Fruit fly (Drosophila melanogaster) whole organism, embryonic: Measurements from ENCODE around the gene CG11811.

Experiments used
- C15 ChIP-seq: fragments of 200-800 bp; sonication (Bioruptor generic); IDR thresholded peaks from 3 replicates; pipeline ENCODE4 v1.3.6; 2022; ENCODE audit warnings: missing biosample characterization, missing genetic modification characterization
- CG10959 ChIP-seq: fragments of 200-800 bp; sonication (Bioruptor generic); IDR thresholded peaks from 2 replicates; pipeline ENCODE4 v1.3.6; 2022; ENCODE audit warnings: missing biosample characterization, missing genetic modification characterization
- CG11504 ChIP-seq: fragments of 200-800 bp; sonication (Bioruptor generic); optimal IDR thresholded peaks from 3 replicates; lab custom pipeline; 2019; ENCODE audit warnings: missing biosample characterization, mild to moderate bottlenecking, missing genetic modification characterization, moderate library complexity
- CG13287 ChIP-seq: fragments of 200-800 bp; sonication (Bioruptor generic); IDR thresholded peaks from 2 replicates; pipeline ENCODE4 v1.3.6; 2022; ENCODE audit warnings: missing biosample characterization, missing genetic modification characterization; ENCODE audit not compliant: partially characterized antibody
- CG13296 ChIP-seq: fragments of 200-800 bp; sonication (Bioruptor generic); optimal IDR thresholded peaks from 3 replicates; lab custom pipeline; 2018; ENCODE audit warnings: missing biosample characterization, mild to moderate bottlenecking, missing genetic modification characterization
- CG13775 ChIP-seq: fragments of 200-800 bp; sonication (Bioruptor generic); optimal IDR thresholded peaks from 3 replicates; lab custom pipeline; 2017; ENCODE audit warnings: missing biosample characterization, mild to moderate bottlenecking, missing genetic modification characterization
- CG1529 ChIP-seq: fragments of 200-800 bp; sonication (Bioruptor generic); optimal IDR thresholded peaks from 3 replicates; lab custom pipeline; 2018; ENCODE audit warnings: missing biosample characterization, missing genetic modification characterization
- CG15696 ChIP-seq: fragments of 200-800 bp; sonication (Bioruptor generic); optimal IDR thresholded peaks from 2 replicates; lab custom pipeline; 2019; ENCODE audit warnings: missing biosample characterization, mild to moderate bottlenecking, missing genetic modification characterization, moderate library complexity
- CG1603 ChIP-seq: fragments of 200-800 bp; sonication (Bioruptor generic); optimal IDR thresholded peaks from 2 replicates; lab custom pipeline; 2019; ENCODE audit warnings: missing biosample characterization, mild to moderate bottlenecking, missing genetic modification characterization, moderate library complexity
- CG17359 ChIP-seq: fragments of 200-800 bp; sonication (Bioruptor generic); optimal IDR thresholded peaks from 3 replicates; lab custom pipeline; 2018; ENCODE audit warnings: missing biosample characterization, mild to moderate bottlenecking, missing genetic modification characterization, moderate library complexity
- CG17385 ChIP-seq: fragments of 200-800 bp; sonication (Bioruptor generic); optimal IDR thresholded peaks from 3 replicates; lab custom pipeline; 2018; ENCODE audit warnings: missing biosample characterization, mild to moderate bottlenecking, missing genetic modification characterization
- CG31224 ChIP-seq: fragments of 200-800 bp; sonication (Bioruptor generic); IDR thresholded peaks from 2 replicates; pipeline ENCODE4 v1.3.6; 2022; ENCODE audit warnings: missing biosample characterization, missing genetic modification characterization
- CG33557 ChIP-seq: fragments of 200-800 bp; sonication (Bioruptor generic); optimal IDR thresholded peaks from 2 replicates; lab custom pipeline; 2019; ENCODE audit warnings: missing biosample characterization, mild to moderate bottlenecking, missing genetic modification characterization, moderate library complexity
- CG34224 ChIP-seq: fragments of 200-800 bp; sonication (Bioruptor generic); IDR thresholded peaks from 3 replicates; pipeline ENCODE4 v1.3.6; 2022; ENCODE audit warnings: missing biosample characterization, missing genetic modification characterization; ENCODE audit not compliant: partially characterized antibody
- CG4282 ChIP-seq: fragments of 200-800 bp; sonication (Bioruptor generic); optimal IDR thresholded peaks from 2 replicates; lab custom pipeline; 2016; ENCODE audit warnings: missing biosample characterization, missing genetic modification characterization
- CG4424 ChIP-seq: fragments of 200-800 bp; sonication (Bioruptor generic); optimal IDR thresholded peaks from 3 replicates; lab custom pipeline; 2016; ENCODE audit warnings: missing biosample characterization, missing genetic modification characterization
- CG8290 ChIP-seq, 3 experiments: fragments of 200-800 bp; sonication (Bioruptor generic); optimal IDR thresholded peaks; 2 replicates each; lab custom pipeline; 2016 to 2019; ENCODE audit warnings: missing biosample characterization in 3 of 3, missing genetic modification characterization in 3 of 3, mild to moderate bottlenecking in 2 of 3, moderate library complexity in 1 of 3
- CG8388 ChIP-seq: fragments of 200-800 bp; sonication (Bioruptor generic); optimal IDR thresholded peaks from 2 replicates; lab custom pipeline; 2019; ENCODE audit warnings: missing biosample characterization, mild to moderate bottlenecking, missing genetic modification characterization, moderate library complexity
- CkIIα-i1 ChIP-seq: fragments of 200-800 bp; sonication (Bioruptor generic); IDR thresholded peaks from 2 replicates; pipeline ENCODE4 v1.3.6; 2022; ENCODE audit warnings: missing biosample characterization, missing genetic modification characterization
- Doc2 ChIP-seq: fragments of 200-800 bp; sonication (Bioruptor generic); IDR thresholded peaks from 2 replicates; pipeline ENCODE4 v1.3.6; 2022; ENCODE audit warnings: missing biosample characterization, missing genetic modification characterization
- E2f2 ChIP-seq: fragments of 200-800 bp; sonication (Bioruptor generic); IDR thresholded peaks from 2 replicates; pipeline ENCODE4 v1.3.6; 2022; ENCODE audit warnings: missing biosample characterization, missing genetic modification characterization
- Ets97D ChIP-seq: fragments of 200-800 bp; sonication (Bioruptor generic); optimal IDR thresholded peaks from 3 replicates; lab custom pipeline; 2016; ENCODE audit warnings: missing biosample characterization, missing genetic modification characterization
- Fer2 ChIP-seq: fragments of 200-800 bp; sonication (Bioruptor generic); optimal IDR thresholded peaks from 2 replicates; lab custom pipeline; 2018; ENCODE audit warnings: missing biosample characterization, mild to moderate bottlenecking, missing genetic modification characterization, moderate library complexity
- GATAe ChIP-seq: fragments of 200-800 bp; sonication (Bioruptor generic); conservative IDR thresholded peaks from 2 replicates; pipeline ENCODE4 v1.3.6; 2022; ENCODE audit warnings: missing biosample characterization, missing genetic modification characterization
- Mrtf ChIP-seq: fragments of 200-800 bp; sonication (Bioruptor generic); IDR thresholded peaks from 3 replicates; pipeline ENCODE4 v1.3.6; 2022; ENCODE audit warnings: missing biosample characterization, missing genetic modification characterization
- PHDP ChIP-seq: fragments of 200-800 bp; sonication (Bioruptor generic); optimal IDR thresholded peaks from 3 replicates; lab custom pipeline; 2018; ENCODE audit warnings: missing biosample characterization, mild to moderate bottlenecking, missing genetic modification characterization, moderate library complexity
- Vsx1 ChIP-seq: fragments of 200-800 bp; sonication (Bioruptor generic); optimal IDR thresholded peaks from 2 replicates; lab custom pipeline; 2017; ENCODE audit warnings: missing biosample characterization, mild to moderate bottlenecking, missing genetic modification characterization, missing genetic modification reagents
- Xbp1 ChIP-seq: fragments of 200-800 bp; sonication (Bioruptor generic); optimal IDR thresholded peaks from 3 replicates; lab custom pipeline; 2016; ENCODE audit warnings: missing biosample characterization, mild to moderate bottlenecking, missing genetic modification characterization
- ac ChIP-seq: fragments of 200-800 bp; sonication (Bioruptor generic); optimal IDR thresholded peaks from 3 replicates; lab custom pipeline; 2017; ENCODE audit warnings: missing biosample characterization, mild to moderate bottlenecking, missing genetic modification characterization
- amos ChIP-seq: fragments of 200-800 bp; sonication (Bioruptor generic); IDR thresholded peaks from 2 replicates; pipeline ENCODE4 v1.3.6; 2022; ENCODE audit warnings: missing biosample characterization, missing genetic modification characterization; ENCODE audit not compliant: partially characterized antibody
- bcd ChIP-seq: fragments of 200-800 bp; sonication (Bioruptor generic); optimal IDR thresholded peaks from 2 replicates; lab custom pipeline; 2017; ENCODE audit warnings: missing biosample characterization, mild to moderate bottlenecking, missing genetic modification characterization
- chinmo ChIP-seq: fragments of 200-800 bp; sonication (Bioruptor generic); IDR thresholded peaks from 4 replicates; pipeline ENCODE4 v1.3.6; 2022; ENCODE audit warnings: missing biosample characterization, missing genetic modification characterization; ENCODE audit not compliant: partially characterized antibody
- dysf ChIP-seq: fragments of 200-800 bp; sonication (Bioruptor generic); IDR thresholded peaks from 3 replicates; pipeline ENCODE4 v1.3.6; 2022; ENCODE audit warnings: missing biosample characterization, missing genetic modification characterization
- emc ChIP-seq: fragments of 200-800 bp; sonication (Bioruptor generic); optimal IDR thresholded peaks from 2 replicates; lab custom pipeline; 2016; ENCODE audit warnings: missing biosample characterization, missing genetic modification characterization
- fd96Cb ChIP-seq: fragments of 200-800 bp; sonication (Bioruptor generic); optimal IDR thresholded peaks from 2 replicates; lab custom pipeline; 2018; ENCODE audit warnings: missing biosample characterization, mild to moderate bottlenecking, missing genetic modification characterization, moderate library complexity
- gfzf ChIP-seq: fragments of 200-800 bp; sonication (Bioruptor generic); optimal IDR thresholded peaks from 2 replicates; lab custom pipeline; 2016; ENCODE audit warnings: missing biosample characterization, mild to moderate bottlenecking, missing genetic modification characterization, moderate library complexity
- grn ChIP-seq: fragments of 200-800 bp; sonication (Bioruptor generic); optimal IDR thresholded peaks from 3 replicates; lab custom pipeline; 2017; ENCODE audit warnings: missing biosample characterization, missing genetic modification characterization
- ham ChIP-seq: fragments of 200-800 bp; sonication (Bioruptor generic); IDR thresholded peaks from 2 replicates; pipeline ENCODE4 v1.3.6; 2022; ENCODE audit warnings: missing biosample characterization, missing genetic modification characterization
- hbn ChIP-seq: fragments of 200-800 bp; sonication (Bioruptor generic); IDR thresholded peaks from 2 replicates; pipeline ENCODE4 v1.3.6; 2022; ENCODE audit warnings: missing biosample characterization, missing genetic modification characterization; ENCODE audit not compliant: partially characterized antibody
- mld ChIP-seq: fragments of 200-800 bp; sonication (Bioruptor generic); IDR thresholded peaks from 3 replicates; pipeline ENCODE4 v1.3.6; 2022; ENCODE audit warnings: missing biosample characterization, missing genetic modification characterization; ENCODE audit not compliant: partially characterized antibody
- onecut ChIP-seq: fragments of 200-800 bp; sonication (Bioruptor generic); IDR thresholded peaks from 2 replicates; pipeline ENCODE4 v1.3.6; 2022; ENCODE audit warnings: missing biosample characterization, missing genetic modification characterization
- pho ChIP-seq: fragments of 200-800 bp; sonication (Bioruptor generic); optimal IDR thresholded peaks from 2 replicates; lab custom pipeline; 2016; ENCODE audit warnings: missing biosample characterization, missing genetic modification characterization
- pnt ChIP-seq: fragments of 200-800 bp; sonication (Bioruptor generic); optimal IDR thresholded peaks from 3 replicates; lab custom pipeline; 2016; ENCODE audit warnings: missing biosample characterization, missing genetic modification characterization
- sima ChIP-seq: fragments of 200-800 bp; sonication (Bioruptor generic); optimal IDR thresholded peaks from 2 replicates; lab custom pipeline; 2016; ENCODE audit warnings: missing biosample characterization, missing genetic modification characterization
- sna ChIP-seq: fragments of 200-800 bp; sonication (Bioruptor generic); IDR thresholded peaks from 2 replicates; pipeline ENCODE4 v1.3.6; 2022; ENCODE audit warnings: missing biosample characterization, missing genetic modification characterization; ENCODE audit not compliant: partially characterized antibody
- tin ChIP-seq: fragments of 200-800 bp; sonication (Bioruptor generic); optimal IDR thresholded peaks from 3 replicates; lab custom pipeline; 2016; ENCODE audit warnings: missing biosample characterization, missing genetic modification characterization
- vvl ChIP-seq: fragments of 200-800 bp; sonication (Bioruptor generic); IDR thresholded peaks from 2 replicates; pipeline ENCODE4 v1.3.6; 2022; ENCODE audit warnings: missing biosample characterization, missing genetic modification characterization
- wor ChIP-seq: fragments of 200-800 bp; sonication (Bioruptor generic); IDR thresholded peaks from 2 replicates; pipeline ENCODE4 v1.3.6; 2022; ENCODE audit warnings: missing biosample characterization, missing genetic modification characterization
- zf30C ChIP-seq: fragments of 200-800 bp; sonication (Bioruptor generic); optimal IDR thresholded peaks from 3 replicates; lab custom pipeline; 2018; ENCODE audit warnings: missing biosample characterization, mild to moderate bottlenecking, missing genetic modification characterization

CG11811 gene

dm6 chr3L:10693709-10694403 is 3.0 kb downstream of the CG11811 start, which contains the start of gene ND-13B (continued):
- TF ChIP-seq CG13775 (GFP tag; lab: Kevin White, UChicago), result no peak
- peak; percentile 59 for TF ChIP-seq CG4424 (GFP tag; lab: Kevin White, UChicago)
- no peak for TF ChIP-seq CG8388 (GFP tag; lab: Kevin White, UChicago)
- TF ChIP-seq bcd, result no peak
- TF ChIP-seq onecut, result no peak
- no peak for TF ChIP-seq zf30C (GFP tag; lab: Kevin White, UChicago)
- TF ChIP-seq Mrtf, result no peak
- no peak for TF ChIP-seq CG1529
- TF ChIP-seq CG11504 (tag; lab: Kevin White, UChicago), result no peak
- TF ChIP-seq Vsx1, result no peak
- TF ChIP-seq E2f2, result peak; percentile 90
- TF ChIP-seq CG13287 (GFP tag; lab: Robert Waterston, UW), result peak; percentile 85
- peak; percentile 60; the same call in 1 of the 2 replicates for TF ChIP-seq hbn (GFP tag; lab: Robert Waterston, UW)
- no peak for TF ChIP-seq CG33557 (GFP tag; lab: Kevin White, UChicago)
- TF ChIP-seq CG17385 (GFP tag; lab: Kevin White, UChicago), result no peak
- no peak for TF ChIP-seq CG8290 (GFP tag; optimal IDR thresholded peaks at IDR 0.05; lab: Kevin White, UChicago)
- TF ChIP-seq CG8290 (tag; optimal IDR thresholded peaks at IDR 0.05; lab: Kevin White, UChicago), result peak in 1 of 2 experiments; percentile 42
- TF ChIP-seq Ets97D (GFP tag; lab: Kevin White, UChicago), result peak; percentile 44
- TF ChIP-seq CkIIα-i1 (GFP tag; lab: Robert Waterston, UW), result no peak
- peak; percentile 6 for TF ChIP-seq CG13296 (GFP tag; lab: Kevin White, UChicago)
- TF ChIP-seq C15, result no peak
- no peak for TF ChIP-seq CG10959
- TF ChIP-seq vvl, result peak; percentile 29; the same call in 1 of the 2 replicates
- TF ChIP-seq grn (GFP tag; lab: Kevin White, UChicago), result no peak
- no peak for TF ChIP-seq fd96Cb
- TF ChIP-seq GATAe (GFP tag; lab: Robert Waterston, UW), result no peak
- TF ChIP-seq mld (GFP tag; lab: Robert Waterston, UW), result no peak
- TF ChIP-seq CG34224 (GFP tag; lab: Robert Waterston, UW), result peak; percentile 85
- TF ChIP-seq chinmo, result peak; percentile 64; the same call in 1 of the 4 replicates
- TF ChIP-seq ham (GFP tag; lab: Robert Waterston, UW), result no peak
- TF ChIP-seq Xbp1, result peak; percentile 4
- TF ChIP-seq dysf (GFP tag; lab: Robert Waterston, UW), result no peak
- no peak for TF ChIP-seq emc
- no peak for TF ChIP-seq ac (GFP tag; lab: Kevin White, UChicago)
- TF ChIP-seq tin (GFP tag; lab: Kevin White, UChicago), result no peak
- no peak for TF ChIP-seq PHDP
- TF ChIP-seq wor (GFP tag; lab: Robert Waterston, UW), result no peak
- no peak for TF ChIP-seq pnt
- TF ChIP-seq CG17359 (tag; lab: Kevin White, UChicago), result no peak
- TF ChIP-seq sna (GFP tag; lab: Robert Waterston, UW), result peak; percentile 61; the same call in 1 of the 2 replicates
- no peak for TF ChIP-seq CG31224 (GFP tag; lab: Robert Waterston, UW)
- TF ChIP-seq amos, result peak; percentile 77; the same call in 1 of the 2 replicates
- no peak for TF ChIP-seq sima (GFP tag; lab: Kevin White, UChicago)
- TF ChIP-seq pho (GFP tag; lab: Kevin White, UChicago), result peak; percentile 7
- TF ChIP-seq CG4282 (GFP tag; lab: Kevin White, UChicago), result no peak
- TF ChIP-seq CG1603 (tag; lab: Kevin White, UChicago), result peak; percentile 6
- no peak for TF ChIP-seq Fer2 (tag; lab: Kevin White, UChicago)
- TF ChIP-seq Doc2 (GFP tag; lab: Robert Waterston, UW), result no peak
- peak; percentile 11 for TF ChIP-seq gfzf (GFP tag; lab: Kevin White, UChicago)
- TF ChIP-seq CG15696 (tag; lab: Kevin White, UChicago), result no peak
